Worm (Caenorhabditis elegans) whole organism, midembryonic: ENCODE data around the gene snap-1.

Experiments used
- klf-2 ChIP-seq: fragments of 200-800 bp; sonication (Bioruptor generic); conservative IDR thresholded peaks from 2 replicates; pipeline ENCODE4 v1.3.6; 2022; ENCODE audit warnings: missing genetic modification reagents, missing genetic modification characterization, missing compliant biosample characterization
- ztf-29 ChIP-seq: fragments of 200-800 bp; sonication (Bioruptor generic); IDR thresholded peaks from 2 replicates; pipeline ENCODE4 v1.3.6; 2022; ENCODE audit warnings: missing genetic modification reagents, missing genetic modification characterization, missing compliant biosample characterization

DNA sequence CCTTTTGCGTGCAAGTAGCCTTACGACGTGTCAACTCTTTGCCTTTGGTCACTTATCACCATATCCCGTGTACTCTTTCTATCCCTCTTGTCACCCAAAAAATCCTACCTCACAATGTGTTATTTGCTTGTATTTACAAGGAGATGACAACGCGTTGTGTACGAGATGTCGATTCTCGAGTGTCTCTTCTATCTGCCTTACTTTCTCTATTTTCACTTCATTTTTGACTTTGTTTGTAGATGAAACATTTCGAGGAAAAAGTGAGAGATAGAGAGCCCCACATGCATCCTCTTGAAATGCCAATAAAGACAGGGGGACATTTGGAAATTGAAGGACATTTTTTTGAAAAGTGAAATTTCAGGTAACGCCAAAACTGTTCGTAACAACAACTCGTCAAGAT, 19.6 kb upstream of the snap-1 start:
- TF ChIP-seq klf-2 (GFP tag; lab: Robert Waterston, UW) = no peak
- TF ChIP-seq ztf-29 (GFP tag; lab: Robert Waterston, UW) = no peak
